Fruit fly (Drosophila melanogaster) whole organism, embryonic: ENCODE data around the gene CG46311.

Source experiments
- Atf6 ChIP-seq: fragments of 200-800 bp; sonication (Bioruptor generic); IDR thresholded peaks from 2 replicates; pipeline ENCODE4 v1.3.6; 2022; ENCODE audit warnings: missing biosample characterization, missing genetic modification characterization
- CG11085 ChIP-seq: fragments of 200-800 bp; sonication (Bioruptor generic); IDR thresholded peaks from 2 replicates; pipeline ENCODE4 v1.3.6; 2022; ENCODE audit warnings: missing biosample characterization, missing genetic modification characterization
- CG11504 ChIP-seq: fragments of 200-800 bp; sonication (Bioruptor generic); optimal IDR thresholded peaks from 3 replicates; lab custom pipeline; 2019; ENCODE audit warnings: missing biosample characterization, mild to moderate bottlenecking, missing genetic modification characterization, moderate library complexity
- CG11695 ChIP-seq: fragments of 200-800 bp; sonication (Bioruptor generic); IDR thresholded peaks from 3 replicates; pipeline ENCODE4 v1.3.6; 2022; ENCODE audit warnings: missing biosample characterization, missing genetic modification characterization
- CG12219 ChIP-seq: fragments of 200-800 bp; sonication (Bioruptor generic); optimal IDR thresholded peaks from 3 replicates; lab custom pipeline; 2018; ENCODE audit warnings: missing biosample characterization, mild to moderate bottlenecking, missing genetic modification characterization
- CG12391 ChIP-seq: fragments of 200-800 bp; sonication (Bioruptor generic); optimal IDR thresholded peaks from 3 replicates; lab custom pipeline; 2018; ENCODE audit warnings: missing biosample characterization, mild to moderate bottlenecking, missing genetic modification characterization, moderate library complexity
- CG13624 ChIP-seq: fragments of 200-800 bp; sonication (Bioruptor generic); optimal IDR thresholded peaks from 2 replicates; lab custom pipeline; 2016; ENCODE audit warnings: missing biosample characterization, missing genetic modification characterization
- CG16779 ChIP-seq: fragments of 200-800 bp; sonication (Bioruptor generic); IDR thresholded peaks from 2 replicates; pipeline ENCODE4 v1.3.6; 2022; ENCODE audit warnings: missing biosample characterization, missing genetic modification characterization
- CG17359 ChIP-seq: fragments of 200-800 bp; sonication (Bioruptor generic); optimal IDR thresholded peaks from 3 replicates; lab custom pipeline; 2018; ENCODE audit warnings: missing biosample characterization, mild to moderate bottlenecking, missing genetic modification characterization, moderate library complexity
- CG17612 ChIP-seq: fragments of 200-800 bp; sonication (Bioruptor generic); IDR thresholded peaks from 2 replicates; pipeline ENCODE4 v1.3.6; 2022; ENCODE audit warnings: missing biosample characterization, missing genetic modification characterization
- CG18764 ChIP-seq: fragments of 200-800 bp; sonication (Bioruptor generic); optimal IDR thresholded peaks from 3 replicates; lab custom pipeline; 2016; ENCODE audit warnings: missing biosample characterization, missing genetic modification characterization
- CG4282 ChIP-seq: fragments of 200-800 bp; sonication (Bioruptor generic); optimal IDR thresholded peaks from 2 replicates; lab custom pipeline; 2016; ENCODE audit warnings: missing biosample characterization, missing genetic modification characterization
- CG43689 ChIP-seq: fragments of 200-800 bp; sonication (Bioruptor generic); IDR thresholded peaks from 2 replicates; pipeline ENCODE4 v1.3.6; 2022; ENCODE audit warnings: missing biosample characterization, missing genetic modification characterization
- CG4820 ChIP-seq: fragments of 200-800 bp; sonication (Bioruptor generic); optimal IDR thresholded peaks from 3 replicates; lab custom pipeline; 2016; ENCODE audit warnings: missing biosample characterization, missing genetic modification characterization
- CG5245 ChIP-seq: fragments of 200-800 bp; sonication (Bioruptor generic); optimal IDR thresholded peaks from 3 replicates; lab custom pipeline; 2016; ENCODE audit warnings: missing biosample characterization, missing genetic modification characterization
- CG6765 ChIP-seq: fragments of 200-800 bp; sonication (Bioruptor generic); optimal IDR thresholded peaks from 3 replicates; lab custom pipeline; 2017; ENCODE audit warnings: missing biosample characterization, mild to moderate bottlenecking, missing genetic modification characterization
- CG8281 ChIP-seq: fragments of 200-800 bp; sonication (Bioruptor generic); optimal IDR thresholded peaks from 2 replicates; lab custom pipeline; 2018; ENCODE audit warnings: missing biosample characterization, mild to moderate bottlenecking, missing genetic modification characterization, moderate library complexity
- CG9609 ChIP-seq: fragments of 200-800 bp; sonication (Bioruptor generic); optimal IDR thresholded peaks from 3 replicates; lab custom pipeline; 2016; ENCODE audit warnings: missing biosample characterization, missing genetic modification characterization
- Chrac-16 ChIP-seq: fragments of 200-800 bp; sonication (Bioruptor generic); optimal IDR thresholded peaks from 3 replicates; lab custom pipeline; 2016; ENCODE audit warnings: missing biosample characterization, missing genetic modification characterization
- Eip74EF ChIP-seq, 2 experiments: fragments of 200-800 bp in 1 of 2; fragments of >200 bp in 1 of 2; sonication (Bioruptor generic) in 1 of 2; optimal IDR thresholded peaks; 2 replicates each; lab custom pipeline; 2017 to 2019; ENCODE audit warnings: missing biosample characterization in 2 of 2, missing genetic modification characterization in 2 of 2, mild to moderate bottlenecking in 1 of 2, moderate library complexity in 1 of 2
- Ets65A ChIP-seq: fragments of 200-800 bp; sonication (Bioruptor generic); peaks from one replicate; lab custom pipeline; 2016; ENCODE audit warnings: missing biosample characterization, missing genetic modification characterization
- Fer2 ChIP-seq: fragments of 200-800 bp; sonication (Bioruptor generic); optimal IDR thresholded peaks from 2 replicates; lab custom pipeline; 2018; ENCODE audit warnings: missing biosample characterization, mild to moderate bottlenecking, missing genetic modification characterization, moderate library complexity
- HLH4C ChIP-seq: fragments of 200-800 bp; sonication (Bioruptor generic); IDR thresholded peaks from 3 replicates; pipeline ENCODE4 v1.3.6; 2022; ENCODE audit warnings: missing biosample characterization, missing genetic modification characterization; ENCODE audit not compliant: partially characterized antibody
- HmgZ ChIP-seq: fragments of 200-800 bp; sonication (Bioruptor generic); optimal IDR thresholded peaks from 2 replicates; lab custom pipeline; 2018; ENCODE audit warnings: missing biosample characterization, mild to moderate bottlenecking, missing genetic modification characterization
- Hmr ChIP-seq: fragments of 200-800 bp; sonication (Bioruptor generic); optimal IDR thresholded peaks from 3 replicates; lab custom pipeline; 2017; ENCODE audit warnings: mild to moderate bottlenecking, missing biosample characterization, missing genetic modification reagents, missing genetic modification characterization
- Neu2 ChIP-seq: fragments of 200-800 bp; sonication (Bioruptor generic); optimal IDR thresholded peaks from 3 replicates; lab custom pipeline; 2016; ENCODE audit warnings: missing biosample characterization, missing genetic modification characterization, borderline replicate concordance
- Oli ChIP-seq: fragments of 200-800 bp; sonication (Bioruptor generic); optimal IDR thresholded peaks from 2 replicates; lab custom pipeline; 2018; ENCODE audit warnings: missing biosample characterization, mild to moderate bottlenecking, missing genetic modification characterization, moderate library complexity
- Opbp ChIP-seq: fragments of 200-800 bp; sonication (Bioruptor generic); IDR thresholded peaks from 3 replicates; pipeline ENCODE4 v1.3.6; 2022; ENCODE audit warnings: missing biosample characterization, missing genetic modification characterization; ENCODE audit not compliant: partially characterized antibody
- Sox100B ChIP-seq: fragments of 200-800 bp; sonication (Bioruptor generic); optimal IDR thresholded peaks from 3 replicates; lab custom pipeline; 2018; ENCODE audit warnings: missing biosample characterization, mild to moderate bottlenecking, missing genetic modification characterization
- Xbp1 ChIP-seq: fragments of 200-800 bp; sonication (Bioruptor generic); optimal IDR thresholded peaks from 3 replicates; lab custom pipeline; 2016; ENCODE audit warnings: missing biosample characterization, mild to moderate bottlenecking, missing genetic modification characterization
- br ChIP-seq: fragments of >200 bp; optimal IDR thresholded peaks from 2 replicates; lab custom pipeline; 2017
- cad ChIP-seq: fragments of >200 bp; optimal IDR thresholded peaks from 2 replicates; lab custom pipeline; 2017; ENCODE audit warnings: missing biosample characterization, missing genetic modification characterization
- dimm ChIP-seq: fragments of 200-800 bp; sonication (Bioruptor generic); IDR thresholded peaks from 2 replicates; pipeline ENCODE4 v1.3.6; 2022; ENCODE audit warnings: missing biosample characterization, missing genetic modification characterization
- ewg ChIP-seq: fragments of 200-800 bp; sonication (Bioruptor generic); optimal IDR thresholded peaks from 3 replicates; lab custom pipeline; 2017; ENCODE audit warnings: mild to moderate bottlenecking, missing biosample characterization, missing genetic modification reagents, missing genetic modification characterization
- grn ChIP-seq: fragments of 200-800 bp; sonication (Bioruptor generic); optimal IDR thresholded peaks from 3 replicates; lab custom pipeline; 2017; ENCODE audit warnings: missing biosample characterization, missing genetic modification characterization
- hkb ChIP-seq, 2 experiments: fragments of 200-800 bp in 1 of 2; fragments of >200 bp in 1 of 2; sonication (Bioruptor generic) in 1 of 2; IDR thresholded peaks in 1 of 2; optimal IDR thresholded peaks in 1 of 2; 2 replicates each; pipeline versions ENCODE4 v1.3.6 to Lab custom; 2017 to 2022; ENCODE audit warnings: missing biosample characterization in 1 of 2, missing genetic modification characterization in 1 of 2
- lilli ChIP-seq: fragments of 200-800 bp; sonication (Bioruptor generic); optimal IDR thresholded peaks from 3 replicates; lab custom pipeline; 2016; ENCODE audit warnings: missing biosample characterization, missing genetic modification characterization
- luna ChIP-seq: fragments of 200-800 bp; sonication (Bioruptor generic); optimal IDR thresholded peaks from 2 replicates; lab custom pipeline; 2016; ENCODE audit warnings: missing biosample characterization, missing genetic modification characterization
- mld ChIP-seq: fragments of 200-800 bp; sonication (Bioruptor generic); IDR thresholded peaks from 3 replicates; pipeline ENCODE4 v1.3.6; 2022; ENCODE audit warnings: missing biosample characterization, missing genetic modification characterization; ENCODE audit not compliant: partially characterized antibody
- peb ChIP-seq: fragments of 200-800 bp; sonication (Bioruptor generic); IDR thresholded peaks from 2 replicates; pipeline ENCODE4 v1.3.6; 2022; ENCODE audit warnings: missing biosample characterization, missing genetic modification characterization
- ranshi ChIP-seq: fragments of 200-800 bp; sonication (Bioruptor generic); IDR thresholded peaks from 2 replicates; pipeline ENCODE4 v1.3.6; 2022; ENCODE audit warnings: missing biosample characterization, missing genetic modification characterization
- run ChIP-seq: fragments of 200-800 bp; sonication (Bioruptor generic); optimal IDR thresholded peaks from 3 replicates; lab custom pipeline; 2018; ENCODE audit warnings: missing biosample characterization, mild to moderate bottlenecking, missing genetic modification characterization
- so ChIP-seq: fragments of 200-800 bp; sonication (Bioruptor generic); IDR thresholded peaks from 3 replicates; pipeline ENCODE4 v1.3.6; 2022; ENCODE audit warnings: missing biosample characterization, missing genetic modification characterization
- stwl ChIP-seq: fragments of 200-800 bp; sonication (Bioruptor generic); optimal IDR thresholded peaks from 3 replicates; lab custom pipeline; 2018; ENCODE audit warnings: missing biosample characterization, mild to moderate bottlenecking, missing genetic modification characterization, moderate library complexity
- sug ChIP-seq: fragments of 200-800 bp; optimal IDR thresholded peaks from 2 replicates; lab custom pipeline; 2019; ENCODE audit warnings: missing biosample characterization, mild to moderate bottlenecking, missing genetic modification characterization, moderate library complexity
- vfl ChIP-seq: fragments of 200-800 bp; sonication (Bioruptor generic); optimal IDR thresholded peaks from 2 replicates; lab custom pipeline; 2016; ENCODE audit warnings: missing biosample characterization, missing genetic modification characterization
- zfh1 ChIP-seq: fragments of 200-800 bp; sonication (Bioruptor generic); IDR thresholded peaks from 3 replicates; pipeline ENCODE4 v1.3.6; 2022; ENCODE audit warnings: missing biosample characterization, missing genetic modification characterization

CG46311 gene

DNA sequence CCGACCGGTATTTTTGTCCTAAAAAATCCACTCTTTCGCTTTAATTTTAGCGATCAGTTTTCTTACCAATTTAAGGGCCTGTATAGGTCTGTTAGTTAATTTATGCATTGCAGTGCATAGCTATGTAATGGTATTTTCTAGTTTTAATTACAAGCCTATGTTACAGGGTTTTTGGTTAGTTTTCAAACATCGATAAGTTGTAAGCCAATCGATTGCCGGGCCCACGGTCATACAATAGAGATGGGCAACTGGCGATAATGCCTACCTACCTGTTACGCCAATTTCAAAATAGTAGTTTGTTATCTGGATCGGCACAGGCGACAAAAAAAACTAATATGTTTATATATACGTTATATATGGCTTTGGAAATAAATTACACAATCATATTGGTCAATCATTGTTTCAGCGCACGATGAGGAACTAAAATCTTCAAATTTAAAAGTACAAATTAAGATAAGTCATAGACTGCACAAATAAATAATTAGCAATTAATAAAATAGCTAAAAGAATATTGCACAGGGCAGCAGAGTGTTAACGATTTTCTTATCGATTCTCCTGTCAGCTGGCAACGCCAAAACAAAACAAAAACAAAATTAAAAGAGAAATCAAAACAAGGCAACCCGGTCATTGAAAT, 52.9 kb downstream of the CG46311 start, which contains the start of the genes tth and Tango2 (continued):
- peak; percentile 60 for TF ChIP-seq sug (tag; lab: Kevin White, UChicago)
- peak; percentile 46 for TF ChIP-seq Fer2
- peak; percentile 78 for TF ChIP-seq Oli (tag; lab: Kevin White, UChicago)
- peak; percentile 52; the same call in 2 of the 3 replicates for TF ChIP-seq HLH4C (GFP tag; lab: Robert Waterston, UW)

DNA sequence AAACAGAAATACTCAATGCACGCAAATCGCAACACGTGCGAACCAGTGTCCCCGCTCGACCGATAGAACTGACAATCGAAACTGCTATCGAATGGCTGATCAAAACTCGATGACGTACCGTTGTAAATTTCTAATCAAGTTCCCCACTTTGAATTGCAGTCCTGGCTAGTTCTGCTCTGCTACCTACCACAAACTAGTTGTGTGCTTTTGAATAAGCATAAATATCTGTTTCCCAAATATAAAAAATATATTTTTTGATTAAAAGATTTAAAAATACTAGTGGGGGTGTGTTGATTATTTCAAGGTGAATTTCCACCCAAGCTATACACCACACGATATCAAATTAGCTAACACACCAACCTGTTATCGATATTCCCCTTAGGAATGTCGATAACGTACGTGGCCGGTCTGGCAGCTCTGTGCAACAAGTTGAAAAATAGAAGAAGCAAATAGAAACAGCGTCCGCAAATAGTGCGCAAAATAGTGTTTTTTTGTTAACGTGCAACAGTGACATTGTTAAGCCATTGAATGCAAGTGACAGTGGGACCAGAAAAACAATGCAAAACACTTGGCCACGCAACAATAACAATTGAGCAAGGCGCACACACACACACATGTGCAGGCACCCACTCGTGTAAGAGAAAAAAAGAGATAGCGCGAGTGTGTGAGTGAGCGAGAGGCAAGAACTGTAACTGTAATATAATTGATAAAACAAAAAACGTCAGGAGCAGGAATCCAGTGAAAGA, 60.9 kb downstream of the CG46311 start, which contains the start of the genes CG2691 and NFAT:
CG2691 (minus strand) TSS at position 75 of the 746 bp plus-strand sequence.
NFAT (plus strand) TSS at position 412 of the 746 bp plus-strand sequence.
- no peak for TF ChIP-seq Chrac-16 (GFP tag; lab: Kevin White, UChicago)
- peak; percentile 28 for TF ChIP-seq CG11504
- TF ChIP-seq CG9609, result no peak
- TF ChIP-seq Ets65A (GFP tag; lab: Kevin White, UChicago), result no peak
- TF ChIP-seq grn (GFP tag; lab: Kevin White, UChicago), result no peak
- no peak for TF ChIP-seq cad
- no peak for TF ChIP-seq CG17612 (GFP tag; lab: Robert Waterston, UW)
- no peak for TF ChIP-seq run (tag; lab: Kevin White, UChicago)
- TF ChIP-seq CG8281 (tag; lab: Kevin White, UChicago), result no peak
- TF ChIP-seq CG12391 (tag; lab: Kevin White, UChicago), result no peak
- no peak for TF ChIP-seq hkb (optimal IDR thresholded peaks at IDR 0.05; lab: Kevin White, UChicago)
- TF ChIP-seq hkb (GFP tag; IDR thresholded peaks at IDR 0.05; lab: Robert Waterston, UW), result no peak
- TF ChIP-seq CG43689, result no peak
- no peak for TF ChIP-seq Neu2 (GFP tag; lab: Kevin White, UChicago)
- peak; percentile 85 for TF ChIP-seq HLH4C (GFP tag; lab: Robert Waterston, UW)
- TF ChIP-seq Sox100B (GFP tag; lab: Kevin White, UChicago), result no peak
- TF ChIP-seq CG11695 (GFP tag; lab: Robert Waterston, UW), result no peak
- TF ChIP-seq Opbp, result 0 out of 3 replicates have a peak, but pooled peaks have one; percentile 28
- TF ChIP-seq CG17359 (tag; lab: Kevin White, UChicago), result no peak
- no peak for TF ChIP-seq CG12219
- no peak for TF ChIP-seq peb
- no peak for TF ChIP-seq Xbp1
- no peak for TF ChIP-seq CG4282
- no peak for TF ChIP-seq CG6765 (GFP tag; lab: Kevin White, UChicago)
- no peak for TF ChIP-seq ewg
- no peak for TF ChIP-seq br
- peak; percentile 46 for TF ChIP-seq stwl (tag; lab: Kevin White, UChicago)
- TF ChIP-seq Atf6 (GFP tag; lab: Robert Waterston, UW), result no peak
- no peak for TF ChIP-seq CG4820 (GFP tag; lab: Kevin White, UChicago)
- TF ChIP-seq CG13624 (GFP tag; lab: Kevin White, UChicago), result peak; percentile 17
- no peak for TF ChIP-seq ranshi (GFP tag; lab: Robert Waterston, UW)
- TF ChIP-seq luna (GFP tag; lab: Kevin White, UChicago), result no peak
- TF ChIP-seq HmgZ (tag; lab: Kevin White, UChicago), result no peak
- no peak for TF ChIP-seq CG11085 (GFP tag; lab: Robert Waterston, UW)
- no peak for TF ChIP-seq CG18764
- peak; percentile 11 for TF ChIP-seq lilli (GFP tag; lab: Kevin White, UChicago)
- no peak for TF ChIP-seq CG5245 (GFP tag; lab: Kevin White, UChicago)
- TF ChIP-seq so (GFP tag; lab: Robert Waterston, UW), result no peak
- TF ChIP-seq dimm (GFP tag; lab: Robert Waterston, UW), result no peak
- TF ChIP-seq Hmr, result peak; percentile 7
- no peak for TF ChIP-seq zfh1 (GFP tag; lab: Robert Waterston, UW)
- no peak for TF ChIP-seq Eip74EF (GFP tag; optimal IDR thresholded peaks at IDR 0.05; lab: Kevin White, UChicago)
- TF ChIP-seq mld (GFP tag; lab: Robert Waterston, UW), result no peak
- TF ChIP-seq vfl (GFP tag; lab: Kevin White, UChicago), result no peak
- TF ChIP-seq CG16779, result no peak
